Worm (Caenorhabditis elegans) whole organism, L4 larva: Measurements from ENCODE around the gene ksr-1.

Source experiments
- F49E8.2 ChIP-seq: sonication (generic microtip); optimal IDR thresholded peaks from 2 replicates; lab custom pipeline; 2016; ENCODE audit warnings: missing compliant biosample characterization, mild to moderate bottlenecking, missing genetic modification characterization, borderline replicate concordance
- R02D3.7 ChIP-seq: fragments of 150-350 bp; sonication (generic microtip); optimal IDR thresholded peaks from 3 replicates; lab custom pipeline; 2014; ENCODE audit warnings: missing biosample characterization, missing genetic modification characterization
- ama-1 ChIP-seq: fragments of 150-350 bp; optimal IDR thresholded peaks from 2 replicates; lab custom pipeline; 2014; ENCODE audit warnings: inconsistent platforms, mixed read lengths
- dmd-8 ChIP-seq: fragments of 200-800 bp; sonication (Bioruptor generic); IDR thresholded peaks from 2 replicates; pipeline ENCODE4 v1.3.6; 2022; ENCODE audit warnings: missing genetic modification characterization, missing compliant biosample characterization
- egl-27 ChIP-seq: sonication (generic microtip); optimal IDR thresholded peaks from 3 replicates; lab custom pipeline; 2017; ENCODE audit warnings: missing biosample characterization, missing genetic modification reagents, missing genetic modification characterization
- fos-1 ChIP-seq: fragments of 150-350 bp; optimal IDR thresholded peaks from 2 replicates; lab custom pipeline; 2014; ENCODE audit warnings: missing biosample characterization, missing genetic modification characterization
- lin-15B ChIP-seq: fragments of 150-350 bp; sonication (generic microtip); optimal IDR thresholded peaks from 3 replicates; lab custom pipeline; 2014; ENCODE audit warnings: missing biosample characterization, missing genetic modification characterization
- skn-1 ChIP-seq: fragments of 150-350 bp; optimal IDR thresholded peaks from 2 replicates; lab custom pipeline; 2014; ENCODE audit warnings: missing biosample characterization, missing genetic modification characterization
- unc-62 ChIP-seq, 3 experiments: fragments of 150-350 bp in 1 of 3; sonication (generic microtip); optimal IDR thresholded peaks in 2 of 3; peaks in 1 of 3; 1 replicate in 1 of 3; 2 replicates in 2 of 3; lab custom pipeline; 2014 to 2017; ENCODE audit warnings: missing biosample characterization in 3 of 3, missing genetic modification characterization in 3 of 3, missing genetic modification reagents in 3 of 3, missing genotype in 1 of 3

ce11 chrX:8326394-8326793 lies 51.4 kb downstream of the ksr-1 start, which contains the start of gene R09F10.8:
- TF ChIP-seq skn-1 (tag; lab: Kevin White, UChicago) (no peak), R02D3.7 (no peak), ama-1 (lab: Kevin White, UChicago) (no peak), F49E8.2 (tag; lab: Kevin White, UChicago) (no peak), dmd-8 (GFP tag; lab: Robert Waterston, UW) (no peak), lin-15B (tag; lab: Kevin White, UChicago) (no peak), fos-1 (no peak), unc-62 (GFP tag; optimal IDR thresholded peaks at IDR 0.05 in 1 of 2; lab: Kevin White, UChicago) (peak in 1 of 2 experiments; percentile 91), unc-62 (tag; optimal IDR thresholded peaks at IDR 0.05; lab: Kevin White, UChicago) (no peak), egl-27 (tag; lab: Kevin White, UChicago) (no peak)
